Fruit fly (Drosophila melanogaster) whole organism, pupa: ENCODE results near the gene dmrt11E.

Source experiments
- CG12605 ChIP-seq: fragments of 200-800 bp; sonication (Bioruptor generic); IDR thresholded peaks from 2 replicates; pipeline ENCODE4 v1.3.6; 2022; ENCODE audit warnings: missing biosample characterization, missing genetic modification characterization
- CG14655 ChIP-seq: fragments of 200-800 bp; sonication (Bioruptor generic); optimal IDR thresholded peaks from 3 replicates; lab custom pipeline; 2017; ENCODE audit warnings: mild to moderate bottlenecking, missing biosample characterization, missing genetic modification reagents, missing genetic modification characterization
- CG15710 ChIP-seq: fragments of 200-800 bp; sonication (Bioruptor generic); optimal IDR thresholded peaks from 2 replicates; lab custom pipeline; 2018; ENCODE audit warnings: missing biosample characterization, mild to moderate bottlenecking, missing genetic modification characterization, moderate library complexity
- CG17806 ChIP-seq: fragments of 200-800 bp; sonication (Bioruptor generic); optimal IDR thresholded peaks from 2 replicates; lab custom pipeline; 2018; ENCODE audit warnings: missing biosample characterization, mild to moderate bottlenecking, missing genetic modification characterization, moderate library complexity
- CG32121 ChIP-seq: fragments of 200-800 bp; sonication (Bioruptor generic); IDR thresholded peaks from 2 replicates; pipeline ENCODE4 v1.3.6; 2022; ENCODE audit warnings: missing biosample characterization, missing genetic modification characterization
- CG34367 ChIP-seq: fragments of 200-800 bp; sonication (Bioruptor generic); optimal IDR thresholded peaks from 2 replicates; lab custom pipeline; 2018; ENCODE audit warnings: missing biosample characterization, mild to moderate bottlenecking, missing genetic modification characterization
- CG4496 ChIP-seq: fragments of 200-800 bp; sonication (Bioruptor generic); IDR thresholded peaks from 3 replicates; pipeline ENCODE4 v1.3.6; 2022; ENCODE audit warnings: missing biosample characterization, missing genetic modification characterization
- CG8159 ChIP-seq: fragments of 200-800 bp; sonication (Bioruptor generic); optimal IDR thresholded peaks from 3 replicates; lab custom pipeline; 2018; ENCODE audit warnings: missing biosample characterization, mild to moderate bottlenecking, missing genetic modification characterization, moderate library complexity
- CG9948 ChIP-seq: fragments of 200-800 bp; sonication (Bioruptor generic); optimal IDR thresholded peaks from 2 replicates; lab custom pipeline; 2018; ENCODE audit warnings: missing biosample characterization, mild to moderate bottlenecking, missing genetic modification characterization, moderate library complexity
- D1 ChIP-seq: fragments of 200-800 bp; sonication (Bioruptor generic); optimal IDR thresholded peaks from 2 replicates; lab custom pipeline; 2018; ENCODE audit warnings: missing biosample characterization, mild to moderate bottlenecking, missing genetic modification characterization, moderate library complexity
- EcR ChIP-seq: fragments of 200-800 bp; sonication (Bioruptor generic); optimal IDR thresholded peaks from 3 replicates; lab custom pipeline; 2019; ENCODE audit warnings: missing biosample characterization, missing genetic modification characterization, mild to moderate bottlenecking, moderate library complexity, missing genetic modification reagents
- fd96Ca ChIP-seq: fragments of 200-800 bp; sonication (Bioruptor generic); IDR thresholded peaks from 3 replicates; pipeline ENCODE4 v1.3.6; 2022; ENCODE audit warnings: missing biosample characterization, missing genetic modification characterization
- gl ChIP-seq: fragments of 200-800 bp; sonication (Bioruptor generic); optimal IDR thresholded peaks from 2 replicates; lab custom pipeline; 2018; ENCODE audit warnings: missing biosample characterization, mild to moderate bottlenecking, missing genetic modification characterization
- rn ChIP-seq: fragments of 200-800 bp; sonication (Bioruptor generic); IDR thresholded peaks from 2 replicates; pipeline ENCODE4 v1.3.6; 2022; ENCODE audit warnings: missing biosample characterization, missing genetic modification characterization

dm6 chrX:13370826-13371703, 3.1 kb downstream of the dmrt11E start:
- TF ChIP-seq EcR (no peak), CG12605 (GFP tag; lab: Robert Waterston, UW) (no peak), CG14655 (GFP tag; lab: Kevin White, UChicago) (no peak), CG34367 (tag; lab: Kevin White, UChicago) (no peak), CG8159 (no peak), CG15710 (tag; lab: Kevin White, UChicago) (no peak), CG9948 (tag; lab: Kevin White, UChicago) (no peak), CG17806 (no peak), rn (GFP tag; lab: Robert Waterston, UW) (no peak), D1 (tag; lab: Kevin White, UChicago) (no peak), gl (tag; lab: Kevin White, UChicago) (no peak), CG32121 (GFP tag; lab: Robert Waterston, UW) (peak; percentile 28; the same call in 1 of the 2 replicates), CG4496 (GFP tag; lab: Robert Waterston, UW) (peak; percentile 54; the same call in 2 of the 3 replicates), fd96Ca (GFP tag; lab: Robert Waterston, UW) (no peak)
